Worm (Caenorhabditis elegans): Measurements from ENCODE around the gene srz-14.

Gene srz-14

ce11 chrV:16218972-16219757 lies 35.7 kb downstream of the srz-14 start, which contains the start of gene glc-1:
TSS of gene glc-1 (plus strand) at chrV:16219634.
- no peak for TF ChIP-seq D2030.7 (GFP tag; IDR thresholded peaks at IDR 0.05)
- no peak for TF ChIP-seq pha-4 (tag; optimal IDR thresholded peaks at IDR 0.05)
- no peak for TF ChIP-seq mes-4 (tag; optimal IDR thresholded peaks at IDR 0.05)
- no peak for TF ChIP-seq repo-1 (tag; optimal IDR thresholded peaks at IDR 0.05)
- TF ChIP-seq C17E4.6 (GFP tag; IDR thresholded peaks at IDR 0.05), result no peak
- TF ChIP-seq C06A6.2 (GFP tag; conservative IDR thresholded peaks at IDR 0.05), result no peak
- TF ChIP-seq unc-130 (GFP tag; optimal IDR thresholded peaks at IDR 0.05), result no peak
- TF ChIP-seq F49E8.2 (tag; optimal IDR thresholded peaks at IDR 0.05; ENCODE audit: insufficient read depth), result no peak
- no peak for TF ChIP-seq ets-4 (GFP tag; optimal IDR thresholded peaks at IDR 0.05)
- no peak for TF ChIP-seq snpc-4 (GFP tag; optimal IDR thresholded peaks at IDR 0.05)
- peak in 1 of 4 experiments; percentile 21 for TF ChIP-seq snpc-4 (tag; optimal IDR thresholded peaks at IDR 0.05)
- no peak for TF ChIP-seq T07F8.4 (tag; optimal IDR thresholded peaks at IDR 0.05)
- no peak for TF ChIP-seq athp-1 (tag; optimal IDR thresholded peaks at IDR 0.05)
- no peak for TF ChIP-seq lag-1 (GFP tag; IDR thresholded peaks at IDR 0.05)
- TF ChIP-seq rcor-1 (GFP tag; IDR thresholded peaks at IDR 0.05), result no peak
- TF ChIP-seq lin-40 (tag; optimal IDR thresholded peaks at IDR 0.05), result no peak
- no peak for TF ChIP-seq B0336.3 (GFP tag; IDR thresholded peaks at IDR 0.05)
- no peak for TF ChIP-seq pbrm-1 (GFP tag; IDR thresholded peaks at IDR 0.05)
- TF ChIP-seq nhr-179 (tag; optimal IDR thresholded peaks at IDR 0.05), result no peak
- TF ChIP-seq efl-1 (GFP tag; optimal IDR thresholded peaks at IDR 0.05), result no peak
- no peak for TF ChIP-seq K11D2.4 (GFP tag; IDR thresholded peaks at IDR 0.05)
- no peak for TF ChIP-seq hsf-1 (GFP tag; IDR thresholded peaks at IDR 0.05)
- no peak for TF ChIP-seq nhr-27 (tag; optimal IDR thresholded peaks at IDR 0.05)
- peak; percentile 74 for TF ChIP-seq tbp1 (GFP tag; optimal IDR thresholded peaks at IDR 0.05)
- no peak for TF ChIP-seq Y67H2A.10 (GFP tag; conservative IDR thresholded peaks at IDR 0.05)
- no peak for TF ChIP-seq dpff-1 (tag; optimal IDR thresholded peaks at IDR 0.05)
- TF ChIP-seq B0261.1 (tag; optimal IDR thresholded peaks at IDR 0.05), result peak; percentile 42
- TF ChIP-seq bed-2 (GFP tag; IDR thresholded peaks at IDR 0.05), result no peak
- TF ChIP-seq nfyb-1 (GFP tag; IDR thresholded peaks at IDR 0.05), result no peak
- TF ChIP-seq rpc-1 (optimal IDR thresholded peaks at IDR 0.05), result peak; percentile 29
- peak; percentile 74 for TF ChIP-seq rpc-1 (tag; optimal IDR thresholded peaks at IDR 0.05)
- no peak for TF ChIP-seq snpc-3.4 (tag; optimal IDR thresholded peaks at IDR 0.05)
- no peak for TF ChIP-seq mcd-1 (GFP tag; IDR thresholded peaks at IDR 0.05)
- no peak for TF ChIP-seq ztf-22 (GFP tag; optimal IDR thresholded peaks at IDR 0.05)
- 0 out of 2 replicates have a peak, but pooled peaks have one; percentile 27 for TF ChIP-seq attf-6 (GFP tag; IDR thresholded peaks at IDR 0.05)
- TF ChIP-seq snpc-1.3 (tag; optimal IDR thresholded peaks at IDR 0.05; ENCODE audit: insufficient read depth), result no peak
- TF ChIP-seq lin-35 (GFP tag; optimal IDR thresholded peaks at IDR 0.05), result no peak
- no peak for TF ChIP-seq mel-28 (tag; optimal IDR thresholded peaks at IDR 0.05; ENCODE audit: borderline replicate concordance)
- no peak for TF ChIP-seq Y53F4B.3 (GFP tag; IDR thresholded peaks at IDR 0.05)
- no peak for TF ChIP-seq F57A8.1 (GFP tag; optimal IDR thresholded peaks at IDR 0.05)
- TF ChIP-seq lsl-1 (GFP tag; optimal IDR thresholded peaks at IDR 0.05), result no peak
